Worm (Caenorhabditis elegans): ENCODE results near the gene F17A2.13.
"Not testable (repeated sequence)": the region's sequence is repeated elsewhere in the genome, so short reads cannot be mapped to it uniquely, and the experiment has no call there.

Gene F17A2.13

ce11 chrX:12304231-12304630 lies 17.2 kb upstream of the F17A2.13 start:
- TF ChIP-seq scrt-1 (GFP tag; IDR thresholded peaks at IDR 0.05) = no peak
- no peak for TF ChIP-seq tbx-37 (GFP tag; conservative IDR thresholded peaks at IDR 0.05)
- TF ChIP-seq ceh-13 (GFP tag; optimal IDR thresholded peaks at IDR 0.05) = no peak
- TF ChIP-seq pes-1 (GFP tag; IDR thresholded peaks at IDR 0.05) = no peak
- TF ChIP-seq tbx-11 (GFP tag; IDR thresholded peaks at IDR 0.05) = no peak

- TF ChIP-seq tbx-37 (GFP tag; conservative IDR thresholded peaks at IDR 0.05) (no peak), aly-1 (tag; optimal IDR thresholded peaks at IDR 0.05) (no peak), hmbx-1 (tag; optimal IDR thresholded peaks at IDR 0.05) (no peak), ceh-13 (GFP tag; optimal IDR thresholded peaks at IDR 0.05) (no peak), ets-7 (tag; optimal IDR thresholded peaks at IDR 0.05) (no peak), flt-1 (GFP tag; IDR thresholded peaks at IDR 0.05) (no peak), scrt-1 (GFP tag; IDR thresholded peaks at IDR 0.05) (no peak), ama-1 (optimal IDR thresholded peaks at IDR 0.05) (no peak), tbx-11 (GFP tag; IDR thresholded peaks at IDR 0.05) (no peak), hmg-4 (GFP tag; optimal IDR thresholded peaks at IDR 0.05) (no peak), hnd-1 (tag; optimal IDR thresholded peaks at IDR 0.05) (no peak), tra-4 (tag; optimal IDR thresholded peaks at IDR 0.05) (no peak), pes-1 (GFP tag; IDR thresholded peaks at IDR 0.05) (no peak), B0310.2 (tag; optimal IDR thresholded peaks at IDR 0.05) (no peak), ceh-36 (tag; optimal IDR thresholded peaks at IDR 0.05) (no peak), F13C5.2 (tag; optimal IDR thresholded peaks at IDR 0.05) (no peak), sea-1 (GFP tag; conservative IDR thresholded peaks at IDR 0.05) (no peak)
These were observed 14.9 kb upstream of the F17A2.13 start, which contains the start of gene phf-32 for ce11 chrX:12306565-12306964. Gene phf-32 (plus strand): TSS chrX:12306865.

ce11 chrX:12308045-12308499 lies 13.4 kb upstream of the F17A2.13 start, which contains the start of gene F17A2.16:
Gene F17A2.16 (plus strand): TSS chrX:12308449.
- not testable (repeated sequence) for TF ChIP-seq tbx-37 (GFP tag; conservative IDR thresholded peaks at IDR 0.05); tbx-11 (GFP tag; IDR thresholded peaks at IDR 0.05); scrt-1 (GFP tag; IDR thresholded peaks at IDR 0.05)

ce11 chrX:12313779-12314178 lies 7.7 kb upstream of the F17A2.13 start:
- TF ChIP-seq hmbx-1 (tag; optimal IDR thresholded peaks at IDR 0.05) = no peak
- TF ChIP-seq tbx-11 (GFP tag; IDR thresholded peaks at IDR 0.05) = no peak
- TF ChIP-seq aly-1 (tag; optimal IDR thresholded peaks at IDR 0.05) = no peak

ce11 chrX:12314395-12314794 lies 7.1 kb upstream of the F17A2.13 start:
- TF ChIP-seq ceh-36 (tag; optimal IDR thresholded peaks at IDR 0.05) = no peak
- TF ChIP-seq tra-4 (tag; optimal IDR thresholded peaks at IDR 0.05) = no peak
- no peak for TF ChIP-seq aly-1 (tag; optimal IDR thresholded peaks at IDR 0.05)
- TF ChIP-seq hmg-4 (GFP tag; optimal IDR thresholded peaks at IDR 0.05) = no peak
- no peak for TF ChIP-seq ama-1 (optimal IDR thresholded peaks at IDR 0.05)
- no peak for TF ChIP-seq pes-1 (GFP tag; IDR thresholded peaks at IDR 0.05)
- TF ChIP-seq ets-7 (tag; optimal IDR thresholded peaks at IDR 0.05) = no peak
- TF ChIP-seq tbx-37 (GFP tag; conservative IDR thresholded peaks at IDR 0.05) = no peak
- no peak for TF ChIP-seq scrt-1 (GFP tag; IDR thresholded peaks at IDR 0.05)
- no peak for TF ChIP-seq flt-1 (GFP tag; IDR thresholded peaks at IDR 0.05)
- no peak for TF ChIP-seq ceh-13 (GFP tag; optimal IDR thresholded peaks at IDR 0.05)
- TF ChIP-seq sea-1 (GFP tag; conservative IDR thresholded peaks at IDR 0.05) = no peak
- TF ChIP-seq hnd-1 (tag; optimal IDR thresholded peaks at IDR 0.05) = no peak
- no peak for TF ChIP-seq F13C5.2 (tag; optimal IDR thresholded peaks at IDR 0.05)
- no peak for TF ChIP-seq B0310.2 (tag; optimal IDR thresholded peaks at IDR 0.05)
- no peak for TF ChIP-seq hmbx-1 (tag; optimal IDR thresholded peaks at IDR 0.05)
- no peak for TF ChIP-seq tbx-11 (GFP tag; IDR thresholded peaks at IDR 0.05)

- TF ChIP-seq ama-1 (optimal IDR thresholded peaks at IDR 0.05) (no peak), tbx-11 (GFP tag; IDR thresholded peaks at IDR 0.05) (no peak), ceh-36 (tag; optimal IDR thresholded peaks at IDR 0.05) (no peak), tbx-37 (GFP tag; conservative IDR thresholded peaks at IDR 0.05) (no peak), hnd-1 (tag; optimal IDR thresholded peaks at IDR 0.05) (no peak), flt-1 (GFP tag; IDR thresholded peaks at IDR 0.05) (no peak), B0310.2 (tag; optimal IDR thresholded peaks at IDR 0.05) (no peak), ets-7 (tag; optimal IDR thresholded peaks at IDR 0.05) (no peak), ceh-13 (GFP tag; optimal IDR thresholded peaks at IDR 0.05) (no peak), sea-1 (GFP tag; conservative IDR thresholded peaks at IDR 0.05) (no peak), F13C5.2 (tag; optimal IDR thresholded peaks at IDR 0.05) (no peak), hmg-4 (GFP tag; optimal IDR thresholded peaks at IDR 0.05) (no peak), aly-1 (tag; optimal IDR thresholded peaks at IDR 0.05) (no peak), hmbx-1 (tag; optimal IDR thresholded peaks at IDR 0.05) (no peak), scrt-1 (GFP tag; IDR thresholded peaks at IDR 0.05) (no peak), pes-1 (GFP tag; IDR thresholded peaks at IDR 0.05) (no peak)
These were observed 6.2 kb upstream of the F17A2.13 start, which contains the start of gene xtr-2 for ce11 chrX:12315268-12315667. Gene xtr-2 (plus strand): TSS chrX:12315568.

- no peak for TF ChIP-seq B0310.2 (tag; optimal IDR thresholded peaks at IDR 0.05)
- no peak for TF ChIP-seq ama-1 (optimal IDR thresholded peaks at IDR 0.05)
- no peak for TF ChIP-seq tra-4 (tag; optimal IDR thresholded peaks at IDR 0.05)
- TF ChIP-seq hmg-4 (GFP tag; optimal IDR thresholded peaks at IDR 0.05) = no peak
- no peak for TF ChIP-seq scrt-1 (GFP tag; IDR thresholded peaks at IDR 0.05)
- no peak for TF ChIP-seq sea-1 (GFP tag; conservative IDR thresholded peaks at IDR 0.05)
- no peak for TF ChIP-seq hmbx-1 (tag; optimal IDR thresholded peaks at IDR 0.05)
- no peak for TF ChIP-seq tbx-11 (GFP tag; IDR thresholded peaks at IDR 0.05)
- TF ChIP-seq ets-7 (tag; optimal IDR thresholded peaks at IDR 0.05) = no peak
These were observed 3.9 kb upstream of the F17A2.13 start for ce11 chrX:12317560-12317959.

- TF ChIP-seq tra-4 (tag; optimal IDR thresholded peaks at IDR 0.05) (no peak), hmbx-1 (tag; optimal IDR thresholded peaks at IDR 0.05) (no peak), ets-7 (tag; optimal IDR thresholded peaks at IDR 0.05) (no peak), B0310.2 (tag; optimal IDR thresholded peaks at IDR 0.05) (no peak)
These were observed 720 bp upstream of the F17A2.13 start, which contains the start of gene ceh-40 for ce11 chrX:12320737-12321136. Gene ceh-40 (minus strand): TSS chrX:12320777.
